Worm (Caenorhabditis elegans): ENCODE measurements around the gene C12D5.10.

ce11 chrV:7723967-7724544 is 30.8 kb upstream of the C12D5.10 start, which contains the start of the genes ZK105.6 and ZK105.8:
- no peak for TF ChIP-seq unc-39 (tag; optimal IDR thresholded peaks at IDR 0.05)
- TF ChIP-seq nhr-76 (tag; optimal IDR thresholded peaks at IDR 0.05), result no peak

Measured in whole organism, mixed stage, embryonic.